Fruit fly (Drosophila melanogaster) whole organism, wandering third instar larva: ENCODE measurements around the gene CG17991.

Experiments
- br ChIP-seq: fragments of 200-800 bp; sonication (Bioruptor generic); optimal IDR thresholded peaks from 2 replicates; lab custom pipeline; 2016; ENCODE audit warnings: missing biosample characterization, missing genetic modification characterization
- pan ChIP-seq: fragments of >200 bp; optimal IDR thresholded peaks from 2 replicates; lab custom pipeline; 2017
- usp ChIP-seq: fragments of >200 bp; optimal IDR thresholded peaks from 2 replicates; lab custom pipeline; 2017; ENCODE audit warnings: missing biosample characterization, missing genetic modification characterization

DNA sequence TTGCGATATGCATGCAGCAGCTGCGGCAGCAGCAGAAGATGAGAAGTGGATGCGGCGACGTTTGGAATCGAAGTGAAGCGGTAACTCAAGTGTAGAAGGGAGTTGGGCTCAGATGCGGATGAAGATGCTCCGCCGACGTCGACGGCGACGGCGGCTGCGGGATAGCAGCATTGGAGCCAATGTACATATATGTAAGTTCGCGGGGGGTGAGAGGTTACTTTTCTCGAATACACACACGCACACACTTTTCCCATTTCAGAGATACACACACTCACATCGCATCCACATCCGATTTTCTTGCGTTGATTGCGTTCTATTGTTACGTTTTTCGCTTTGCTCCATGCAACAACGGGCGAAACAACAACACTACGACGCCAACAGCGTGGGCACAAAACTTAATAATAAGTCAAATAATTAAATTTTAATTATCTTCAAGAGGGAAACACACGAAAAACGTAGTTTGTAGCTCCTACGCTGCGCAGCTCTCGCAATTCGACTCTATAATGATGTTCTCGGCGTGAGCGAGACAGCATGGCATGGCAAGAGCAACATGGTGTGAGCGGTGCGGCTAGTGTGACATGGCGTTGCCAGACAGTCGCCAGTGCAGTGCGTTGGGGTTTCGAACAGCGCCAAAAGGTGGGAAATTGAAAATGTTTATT is 3.8 kb downstream of the CG17991 start, which contains the start of gene CG18766:
- TF ChIP-seq pan (lab: Kevin White, UChicago) (no peak), usp (GFP tag; lab: Kevin White, UChicago) (no peak), br (GFP tag; lab: Kevin White, UChicago) (peak; percentile 13)
